Worm (Caenorhabditis elegans) whole organism, L4 larva: Measurements from ENCODE around the gene B0034.4.

Experiments
- F44E2.7 ChIP-seq: fragments of 200-800 bp; sonication (Bioruptor generic); IDR thresholded peaks from 2 replicates; pipeline ENCODE4 v2.1.2; 2022; ENCODE audit warnings: missing genetic modification characterization, missing compliant biosample characterization
- aly-2 ChIP-seq: sonication (generic microtip); optimal IDR thresholded peaks from 2 replicates; lab custom pipeline; 2018; ENCODE audit warnings: missing biosample characterization, missing genetic modification characterization
- daf-8 ChIP-seq: fragments of 200-800 bp; sonication (Bioruptor generic); IDR thresholded peaks from 2 replicates; pipeline ENCODE4 v1.3.6; 2022; ENCODE audit warnings: missing genetic modification characterization, missing compliant biosample characterization
- hlh-30 ChIP-seq: sonication (generic microtip); optimal IDR thresholded peaks from 2 replicates; lab custom pipeline; 2017; ENCODE audit warnings: antibody characterized with exemption, mild to moderate bottlenecking, missing genetic modification characterization, missing compliant biosample characterization; ENCODE audit not compliant: insufficient read depth
- mdt-29 ChIP-seq: fragments of 200-800 bp; sonication (Bioruptor generic); IDR thresholded peaks from 2 replicates; pipeline ENCODE4 v1.3.6; 2022; ENCODE audit warnings: missing genetic modification reagents, missing genetic modification characterization, missing compliant biosample characterization
- mxl-3 ChIP-seq: fragments of 200-800 bp; sonication (Bioruptor generic); optimal IDR thresholded peaks from 2 replicates; lab custom pipeline; 2018; ENCODE audit warnings: mild to moderate bottlenecking, missing genetic modification characterization, missing compliant biosample characterization
- skn-1 ChIP-seq: fragments of 150-350 bp; optimal IDR thresholded peaks from 2 replicates; lab custom pipeline; 2014; ENCODE audit warnings: missing biosample characterization, missing genetic modification characterization

DNA sequence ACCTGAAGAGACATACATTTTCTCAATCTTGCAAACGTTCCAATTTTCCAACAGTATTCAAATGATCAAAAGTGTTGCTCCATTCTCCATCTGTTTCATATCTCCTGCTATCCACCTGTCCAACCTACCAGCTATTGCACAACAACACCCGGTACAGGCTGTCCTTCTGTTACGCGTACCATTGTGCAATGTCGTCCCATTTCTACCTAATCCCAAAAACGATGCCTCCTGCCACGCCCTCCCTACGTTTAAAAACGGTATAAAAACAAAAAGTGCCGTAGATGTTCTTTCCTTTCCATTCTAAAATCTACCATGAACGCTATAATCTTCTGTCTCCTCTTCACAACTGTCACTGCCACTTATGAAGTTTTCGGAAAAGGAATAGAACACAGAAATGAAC lies 18.9 kb upstream of the B0034.4 start, which contains the start of gene ins-2:
- TF ChIP-seq skn-1 (tag; lab: Kevin White, UChicago) (no peak), hlh-30 (tag; lab: Kevin White, UChicago) (no peak), mdt-29 (GFP tag; lab: Robert Waterston, UW) (no peak), F44E2.7 (GFP tag; lab: Robert Waterston, UW) (no peak), daf-8 (no peak), mxl-3 (GFP tag; lab: Kevin White, UChicago) (no peak), aly-2 (tag; lab: Kevin White, UChicago) (no peak)
